Fruit fly (Drosophila melanogaster): ENCODE results near the gene SNF4Agamma.

The SNF4Agamma gene

dm6 chr3R:21195210-21195967, 54.9 kb downstream of the SNF4Agamma start:
- peak; percentile 33 for TF ChIP-seq spab (GFP tag; optimal IDR thresholded peaks at IDR 0.05)
- peak; percentile 12 for TF ChIP-seq topi (GFP tag; optimal IDR thresholded peaks at IDR 0.05)
- TF ChIP-seq CG6792 (GFP tag; optimal IDR thresholded peaks at IDR 0.05): peak; percentile 47
- peak; percentile 11 for TF ChIP-seq dac (GFP tag; optimal IDR thresholded peaks at IDR 0.05)
- no peak for TF ChIP-seq fd85E (GFP tag; optimal IDR thresholded peaks at IDR 0.05)
- no peak for TF ChIP-seq Hr38 (GFP tag; optimal IDR thresholded peaks at IDR 0.05)
- TF ChIP-seq Lpt (GFP tag; optimal IDR thresholded peaks at IDR 0.05): no peak
- peak; percentile 47; the same call in 1 of the 2 replicates for TF ChIP-seq CG11294 (GFP tag; IDR thresholded peaks at IDR 0.05)
- TF ChIP-seq net (GFP tag; optimal IDR thresholded peaks at IDR 0.05): peak; percentile 53
- TF ChIP-seq lz (GFP tag; optimal IDR thresholded peaks at IDR 0.05): peak; percentile 38
- no peak for TF ChIP-seq CG11902 (GFP tag; optimal IDR thresholded peaks at IDR 0.05)
- peak; percentile 44 for TF ChIP-seq Met (GFP tag; optimal IDR thresholded peaks at IDR 0.05)
- TF ChIP-seq vri (GFP tag; optimal IDR thresholded peaks at IDR 0.05): no peak
- peak; percentile 70; the same call in 2 of the 3 replicates for TF ChIP-seq eg (GFP tag; IDR thresholded peaks at IDR 0.05)
- TF ChIP-seq Eip93F (GFP tag; optimal IDR thresholded peaks at IDR 0.05): no peak
- TF ChIP-seq CG7368 (GFP tag; optimal IDR thresholded peaks at IDR 0.05): no peak
- no peak for TF ChIP-seq fkh (GFP tag; optimal IDR thresholded peaks at IDR 0.05)
- TF ChIP-seq dsx (GFP tag; optimal IDR thresholded peaks at IDR 0.05; ENCODE audit: poor library complexity, severe bottlenecking): peak; percentile 27
- TF ChIP-seq CG4318 (GFP tag; optimal IDR thresholded peaks at IDR 0.05): peak; percentile 29
- TF ChIP-seq CG10669 (GFP tag; optimal IDR thresholded peaks at IDR 0.05): peak; percentile 29
- peak; percentile 42 for TF ChIP-seq CG6808 (GFP tag; optimal IDR thresholded peaks at IDR 0.05)
- TF ChIP-seq svp (GFP tag): peak; percentile 99
- peak; percentile 54 for TF ChIP-seq esn (GFP tag; optimal IDR thresholded peaks at IDR 0.05)
- TF ChIP-seq ss (GFP tag; optimal IDR thresholded peaks at IDR 0.05): peak in 1 of 2 experiments; percentile 37
- no peak for TF ChIP-seq CG8319 (GFP tag; optimal IDR thresholded peaks at IDR 0.05)
- TF ChIP-seq Hr39 (GFP tag; optimal IDR thresholded peaks at IDR 0.05): peak; percentile 40
- no peak for TF ChIP-seq CG9139 (GFP tag; optimal IDR thresholded peaks at IDR 0.05)
- peak; percentile 21 for TF ChIP-seq fd59A (GFP tag; optimal IDR thresholded peaks at IDR 0.05)
- peak; percentile 65 for TF ChIP-seq CG32006 (GFP tag; optimal IDR thresholded peaks at IDR 0.05)
- TF ChIP-seq Eip75B (GFP tag; optimal IDR thresholded peaks at IDR 0.05): peak; percentile 33
- peak; percentile 68 for TF ChIP-seq CG8119 (GFP tag; IDR thresholded peaks at IDR 0.05)
- TF ChIP-seq Ets21C (GFP tag; optimal IDR thresholded peaks at IDR 0.05): peak; percentile 7
- TF ChIP-seq Sox15 (GFP tag; optimal IDR thresholded peaks at IDR 0.05): no peak
- peak; percentile 22 for TF ChIP-seq CG34406 (GFP tag; optimal IDR thresholded peaks at IDR 0.05)
- peak; percentile 46 for TF ChIP-seq CG16779 (tag; optimal IDR thresholded peaks at IDR 0.05)
- peak; percentile 85 for TF ChIP-seq Eip78C (GFP tag)
- TF ChIP-seq CG6163 (GFP tag; IDR thresholded peaks at IDR 0.05): peak; percentile 71
- peak; percentile 44 for TF ChIP-seq Sox14 (GFP tag; optimal IDR thresholded peaks at IDR 0.05)
- peak; percentile 42 for TF ChIP-seq achi (GFP tag; optimal IDR thresholded peaks at IDR 0.05)
- peak; percentile 59 for TF ChIP-seq Hr4 (GFP tag; optimal IDR thresholded peaks at IDR 0.05)
- no peak for TF ChIP-seq Gug (GFP tag; IDR thresholded peaks at IDR 0.05)
- peak; percentile 32 for TF ChIP-seq CG10631 (GFP tag; optimal IDR thresholded peaks at IDR 0.05)
- TF ChIP-seq CG31627 (GFP tag; optimal IDR thresholded peaks at IDR 0.05): peak; percentile 41
- peak in 1 of 2 experiments; percentile 38 for TF ChIP-seq salr (GFP tag; optimal IDR thresholded peaks at IDR 0.05)
- peak; percentile 8 for TF ChIP-seq cyc (GFP tag; optimal IDR thresholded peaks at IDR 0.05)
- no peak for TF ChIP-seq CG8632 (GFP tag; optimal IDR thresholded peaks at IDR 0.05)
- TF ChIP-seq Sox102F (GFP tag; optimal IDR thresholded peaks at IDR 0.05): peak; percentile 40
- no peak for TF ChIP-seq Blimp-1 (GFP tag; optimal IDR thresholded peaks at IDR 0.05)
- peak; percentile 42 for TF ChIP-seq Smox (GFP tag; optimal IDR thresholded peaks at IDR 0.05)
- peak; percentile 44 for TF ChIP-seq CG3919 (GFP tag; optimal IDR thresholded peaks at IDR 0.05)
- TF ChIP-seq Ets96B (tag; optimal IDR thresholded peaks at IDR 0.05): peak; percentile 63
